Fruit fly (Drosophila melanogaster) whole organism, pupa: ENCODE data around the gene ppk30.

Experiments used
- CG10348 ChIP-seq: fragments of 200-800 bp; sonication (Bioruptor generic); IDR thresholded peaks from 2 replicates; pipeline ENCODE4 v1.3.6; 2022; ENCODE audit warnings: missing biosample characterization, missing genetic modification characterization
- CG12605 ChIP-seq: fragments of 200-800 bp; sonication (Bioruptor generic); IDR thresholded peaks from 2 replicates; pipeline ENCODE4 v1.3.6; 2022; ENCODE audit warnings: missing biosample characterization, missing genetic modification characterization
- CG13204 ChIP-seq: fragments of 200-800 bp; sonication (Bioruptor generic); optimal IDR thresholded peaks from 2 replicates; lab custom pipeline; 2018; ENCODE audit warnings: missing biosample characterization, mild to moderate bottlenecking, missing genetic modification characterization, moderate library complexity
- CG14655 ChIP-seq: fragments of 200-800 bp; sonication (Bioruptor generic); optimal IDR thresholded peaks from 3 replicates; lab custom pipeline; 2017; ENCODE audit warnings: mild to moderate bottlenecking, missing biosample characterization, missing genetic modification reagents, missing genetic modification characterization
- CG15710 ChIP-seq: fragments of 200-800 bp; sonication (Bioruptor generic); optimal IDR thresholded peaks from 2 replicates; lab custom pipeline; 2018; ENCODE audit warnings: missing biosample characterization, mild to moderate bottlenecking, missing genetic modification characterization, moderate library complexity
- CG17806 ChIP-seq: fragments of 200-800 bp; sonication (Bioruptor generic); optimal IDR thresholded peaks from 2 replicates; lab custom pipeline; 2018; ENCODE audit warnings: missing biosample characterization, mild to moderate bottlenecking, missing genetic modification characterization, moderate library complexity
- CG32121 ChIP-seq: fragments of 200-800 bp; sonication (Bioruptor generic); IDR thresholded peaks from 2 replicates; pipeline ENCODE4 v1.3.6; 2022; ENCODE audit warnings: missing biosample characterization, missing genetic modification characterization
- CG34367 ChIP-seq: fragments of 200-800 bp; sonication (Bioruptor generic); optimal IDR thresholded peaks from 2 replicates; lab custom pipeline; 2018; ENCODE audit warnings: missing biosample characterization, mild to moderate bottlenecking, missing genetic modification characterization
- CG4496 ChIP-seq: fragments of 200-800 bp; sonication (Bioruptor generic); IDR thresholded peaks from 3 replicates; pipeline ENCODE4 v1.3.6; 2022; ENCODE audit warnings: missing biosample characterization, missing genetic modification characterization
- CG8159 ChIP-seq: fragments of 200-800 bp; sonication (Bioruptor generic); optimal IDR thresholded peaks from 3 replicates; lab custom pipeline; 2018; ENCODE audit warnings: missing biosample characterization, mild to moderate bottlenecking, missing genetic modification characterization, moderate library complexity
- CG8301 ChIP-seq: fragments of 200-800 bp; sonication (Bioruptor generic); optimal IDR thresholded peaks from 2 replicates; lab custom pipeline; 2018; ENCODE audit warnings: missing biosample characterization, mild to moderate bottlenecking, missing genetic modification characterization
- CG9948 ChIP-seq: fragments of 200-800 bp; sonication (Bioruptor generic); optimal IDR thresholded peaks from 2 replicates; lab custom pipeline; 2018; ENCODE audit warnings: missing biosample characterization, mild to moderate bottlenecking, missing genetic modification characterization, moderate library complexity
- D1 ChIP-seq: fragments of 200-800 bp; sonication (Bioruptor generic); optimal IDR thresholded peaks from 2 replicates; lab custom pipeline; 2018; ENCODE audit warnings: missing biosample characterization, mild to moderate bottlenecking, missing genetic modification characterization, moderate library complexity
- EcR ChIP-seq: fragments of 200-800 bp; sonication (Bioruptor generic); optimal IDR thresholded peaks from 3 replicates; lab custom pipeline; 2019; ENCODE audit warnings: missing biosample characterization, missing genetic modification characterization, mild to moderate bottlenecking, moderate library complexity, missing genetic modification reagents
- Ets98B ChIP-seq: fragments of 200-800 bp; sonication (Bioruptor generic); IDR thresholded peaks from 2 replicates; pipeline ENCODE4 v1.3.6; 2022; ENCODE audit warnings: missing biosample characterization, missing genetic modification characterization
- Pif1A ChIP-seq: fragments of 200-800 bp; sonication (Bioruptor generic); optimal IDR thresholded peaks from 3 replicates; lab custom pipeline; 2016; ENCODE audit warnings: missing biosample characterization, missing genetic modification characterization
- Pif1B ChIP-seq: fragments of 200-800 bp; sonication (Bioruptor generic); optimal IDR thresholded peaks from 3 replicates; lab custom pipeline; 2016; ENCODE audit warnings: missing biosample characterization, missing genetic modification characterization
- Snoo ChIP-seq: fragments of 200-800 bp; sonication (Bioruptor generic); optimal IDR thresholded peaks from 3 replicates; lab custom pipeline; 2017; ENCODE audit warnings: missing biosample characterization, mild to moderate bottlenecking, missing genetic modification characterization, inconsistent platforms
- fd96Ca ChIP-seq: fragments of 200-800 bp; sonication (Bioruptor generic); IDR thresholded peaks from 3 replicates; pipeline ENCODE4 v1.3.6; 2022; ENCODE audit warnings: missing biosample characterization, missing genetic modification characterization
- gl ChIP-seq: fragments of 200-800 bp; sonication (Bioruptor generic); optimal IDR thresholded peaks from 2 replicates; lab custom pipeline; 2018; ENCODE audit warnings: missing biosample characterization, mild to moderate bottlenecking, missing genetic modification characterization
- rn ChIP-seq: fragments of 200-800 bp; sonication (Bioruptor generic); IDR thresholded peaks from 2 replicates; pipeline ENCODE4 v1.3.6; 2022; ENCODE audit warnings: missing biosample characterization, missing genetic modification characterization

ppk30 gene

DNA sequence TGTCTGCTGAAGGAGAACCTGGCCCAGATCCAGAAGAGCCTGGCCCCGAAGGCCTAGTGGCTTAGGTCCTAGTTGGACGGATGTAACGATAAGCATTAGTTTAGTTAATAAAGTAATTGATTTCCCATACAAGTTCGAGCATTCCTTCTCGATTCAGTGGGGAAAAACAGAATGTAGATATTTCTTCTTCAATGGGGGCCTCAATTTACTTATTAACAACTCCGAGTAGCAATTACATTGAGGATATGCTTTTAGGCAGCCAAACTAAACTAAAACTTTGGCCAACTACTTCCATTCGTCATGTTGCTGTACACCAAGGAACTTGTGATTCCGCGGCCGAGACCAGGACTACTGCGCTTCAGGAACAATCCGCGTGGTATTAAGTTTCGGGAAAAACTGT, 3.2 kb downstream of the ppk30 start, which contains the start of gene ppk19:
ppk19 (plus strand) TSS at position 301 of the 400 bp plus-strand sequence.
- TF ChIP-seq Pif1B (GFP tag; lab: Kevin White, UChicago): no peak
- TF ChIP-seq CG34367 (tag; lab: Kevin White, UChicago): no peak
- TF ChIP-seq CG9948 (tag; lab: Kevin White, UChicago): no peak
- TF ChIP-seq CG17806: no peak
- no peak for TF ChIP-seq CG8159 (tag; lab: Kevin White, UChicago)
- no peak for TF ChIP-seq CG10348 (GFP tag; lab: Robert Waterston, UW)
- TF ChIP-seq CG15710 (tag; lab: Kevin White, UChicago): no peak

- TF ChIP-seq CG17806 (peak; percentile 60), CG14655 (GFP tag; lab: Kevin White, UChicago) (no peak), EcR (GFP tag; lab: Kevin White, UChicago) (no peak), CG32121 (GFP tag; lab: Robert Waterston, UW) (peak; percentile 64), CG13204 (GFP tag; lab: Kevin White, UChicago) (no peak), CG8159 (tag; lab: Kevin White, UChicago) (peak; percentile 54), Ets98B (GFP tag; lab: Robert Waterston, UW) (peak; percentile 72; the same call in 1 of the 2 replicates), gl (tag; lab: Kevin White, UChicago) (no peak), CG12605 (no peak), Pif1B (GFP tag; lab: Kevin White, UChicago) (no peak), CG34367 (tag; lab: Kevin White, UChicago) (peak; percentile 27), CG9948 (tag; lab: Kevin White, UChicago) (peak; percentile 47), CG10348 (GFP tag; lab: Robert Waterston, UW) (no peak), fd96Ca (peak; percentile 60; the same call in 2 of the 3 replicates), D1 (tag; lab: Kevin White, UChicago) (no peak), Pif1A (no peak), Snoo (no peak), CG4496 (GFP tag; lab: Robert Waterston, UW) (peak; percentile 64; the same call in 1 of the 3 replicates), rn (GFP tag; lab: Robert Waterston, UW) (no peak), CG15710 (tag; lab: Kevin White, UChicago) (peak; percentile 55), CG8301 (tag; lab: Kevin White, UChicago) (no peak)
These were observed 6.4 kb downstream of the ppk30 start, which contains the start of the genes Bub3 and Cap-D2 for dm6 chr3R:29675333-29675732. Bub3 (minus strand) TSS chr3R:29675421. Cap-D2 (plus strand) TSS chr3R:29675651.

DNA sequence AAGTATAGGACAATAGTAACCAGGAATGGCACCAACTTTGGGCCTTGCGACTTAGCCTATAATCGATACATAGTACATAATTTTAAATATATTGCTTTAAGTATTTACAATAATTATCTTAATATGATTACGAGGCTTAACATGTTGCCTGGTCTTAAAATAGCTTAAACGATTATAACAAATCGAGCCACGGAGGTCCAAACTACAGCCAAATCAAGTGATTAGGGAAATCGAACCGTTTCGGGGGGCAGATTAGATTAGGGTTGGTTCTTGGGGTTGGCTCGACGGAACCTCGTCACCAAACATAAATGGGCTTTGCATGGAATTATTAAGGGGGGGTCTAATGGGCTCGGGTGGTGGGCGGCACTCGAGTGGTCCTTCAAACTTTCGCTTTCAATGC, 12.3 kb downstream of the ppk30 start:
- no peak for TF ChIP-seq Ets98B (GFP tag; lab: Robert Waterston, UW)
- TF ChIP-seq CG15710 (tag; lab: Kevin White, UChicago): no peak
- no peak for TF ChIP-seq CG34367 (tag; lab: Kevin White, UChicago)
- no peak for TF ChIP-seq EcR (GFP tag; lab: Kevin White, UChicago)
- TF ChIP-seq Pif1A: no peak
- TF ChIP-seq CG8159 (tag; lab: Kevin White, UChicago): no peak
- no peak for TF ChIP-seq CG4496 (GFP tag; lab: Robert Waterston, UW)
- no peak for TF ChIP-seq CG14655 (GFP tag; lab: Kevin White, UChicago)
- no peak for TF ChIP-seq CG13204 (GFP tag; lab: Kevin White, UChicago)
- no peak for TF ChIP-seq Pif1B (GFP tag; lab: Kevin White, UChicago)
- TF ChIP-seq CG32121 (GFP tag; lab: Robert Waterston, UW): no peak
- TF ChIP-seq D1 (tag; lab: Kevin White, UChicago): no peak
- no peak for TF ChIP-seq gl (tag; lab: Kevin White, UChicago)
- no peak for TF ChIP-seq rn (GFP tag; lab: Robert Waterston, UW)
- no peak for TF ChIP-seq CG8301 (tag; lab: Kevin White, UChicago)
- no peak for TF ChIP-seq Snoo
- TF ChIP-seq CG17806: no peak
- no peak for TF ChIP-seq CG10348 (GFP tag; lab: Robert Waterston, UW)
- TF ChIP-seq CG12605: no peak
- TF ChIP-seq fd96Ca: no peak

dm6 chr3R:29682152-29682600, 13.2 kb downstream of the ppk30 start, which contains the start of the genes CG7582 and Gycalpha99B:
CG7582 (minus strand) TSS chr3R:29682278.
Gycalpha99B (plus strand) TSS chr3R:29682503.
- TF ChIP-seq CG34367 (tag; lab: Kevin White, UChicago) (no peak), rn (GFP tag; lab: Robert Waterston, UW) (no peak), CG4496 (GFP tag; lab: Robert Waterston, UW) (peak; percentile 76), CG8301 (tag; lab: Kevin White, UChicago) (peak; percentile 44), EcR (GFP tag; lab: Kevin White, UChicago) (peak; percentile 74), Snoo (no peak), CG9948 (tag; lab: Kevin White, UChicago) (no peak), CG12605 (peak; percentile 92), gl (tag; lab: Kevin White, UChicago) (no peak), CG14655 (GFP tag; lab: Kevin White, UChicago) (peak; percentile 32), Pif1B (GFP tag; lab: Kevin White, UChicago) (no peak), CG10348 (GFP tag; lab: Robert Waterston, UW) (no peak), CG13204 (GFP tag; lab: Kevin White, UChicago) (no peak), Ets98B (GFP tag; lab: Robert Waterston, UW) (peak; percentile 64), CG32121 (GFP tag; lab: Robert Waterston, UW) (peak; percentile 30; the same call in 1 of the 2 replicates)

DNA sequence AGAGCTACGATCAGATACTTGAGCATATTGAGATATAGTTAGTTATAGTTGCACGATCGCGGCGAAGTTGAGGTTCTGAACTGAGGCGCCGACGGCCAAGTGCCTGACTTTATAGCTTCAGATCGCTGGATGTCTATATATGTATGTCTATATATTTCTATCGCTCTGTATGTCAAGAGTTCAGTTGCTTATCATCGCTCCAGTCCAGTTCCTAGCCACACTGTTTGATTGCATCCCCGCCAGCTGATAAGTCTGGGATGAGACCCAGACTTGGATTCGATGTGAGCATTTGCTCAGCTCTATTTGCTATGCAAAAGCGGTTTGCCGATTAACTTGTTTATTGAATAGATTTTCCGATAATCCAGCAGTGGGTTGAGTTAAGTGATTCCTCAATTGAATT, 17.7 kb downstream of the ppk30 start:
- TF ChIP-seq CG17806 (no peak), rn (GFP tag; lab: Robert Waterston, UW) (no peak), CG8159 (tag; lab: Kevin White, UChicago) (no peak), CG13204 (GFP tag; lab: Kevin White, UChicago) (no peak), CG34367 (tag; lab: Kevin White, UChicago) (no peak), CG8301 (tag; lab: Kevin White, UChicago) (no peak), CG15710 (tag; lab: Kevin White, UChicago) (no peak), CG32121 (GFP tag; lab: Robert Waterston, UW) (no peak), CG10348 (GFP tag; lab: Robert Waterston, UW) (no peak), EcR (GFP tag; lab: Kevin White, UChicago) (no peak), Pif1B (GFP tag; lab: Kevin White, UChicago) (no peak)
